Worm (Caenorhabditis elegans) whole organism, L1 larva: Measurements from ENCODE around the gene num-1.

Experiments
- C16A3.4 ChIP-seq: fragments of 150-350 bp; optimal IDR thresholded peaks from 2 replicates; lab custom pipeline; 2014; ENCODE audit warnings: missing biosample characterization, missing genetic modification characterization
- C34B4.2 ChIP-seq: sonication (generic microtip); optimal IDR thresholded peaks from 2 replicates; lab custom pipeline; 2017; ENCODE audit warnings: mild to moderate bottlenecking, missing genetic modification characterization, missing compliant biosample characterization
- Y116A8C.19 ChIP-seq: sonication (generic microtip); optimal IDR thresholded peaks from 2 replicates; lab custom pipeline; 2016; ENCODE audit warnings: missing compliant biosample characterization, missing genetic modification characterization, borderline replicate concordance
- aly-2 ChIP-seq: fragments of 150-350 bp; optimal IDR thresholded peaks from 2 replicates; lab custom pipeline; 2014; ENCODE audit warnings: missing biosample characterization, missing genetic modification characterization
- ama-1 ChIP-seq: fragments of 150-350 bp; optimal IDR thresholded peaks from 2 replicates; lab custom pipeline; 2014
- ceh-8 ChIP-seq: fragments of 200-800 bp; sonication (Bioruptor generic); optimal IDR thresholded peaks from 2 replicates; lab custom pipeline; 2018; ENCODE audit warnings: mild to moderate bottlenecking, missing genetic modification characterization, moderate library complexity, missing compliant biosample characterization
- ceh-88 ChIP-seq: fragments of 200-800 bp; sonication (Bioruptor generic); IDR thresholded peaks from 2 replicates; pipeline ENCODE4 v1.3.6; 2022; ENCODE audit warnings: missing genetic modification characterization, missing compliant biosample characterization
- dsc-1 ChIP-seq: sonication (generic microtip); optimal IDR thresholded peaks from 2 replicates; lab custom pipeline; 2016; ENCODE audit warnings: mild to moderate bottlenecking, missing genetic modification characterization, missing compliant biosample characterization
- egl-27 ChIP-seq, 2 experiments: fragments of 150-350 bp in 1 of 2; sonication (generic microtip); optimal IDR thresholded peaks; 3 replicates each; lab custom pipeline; 2017 to 2018; ENCODE audit warnings: missing biosample characterization in 2 of 2, missing genetic modification characterization in 2 of 2, missing genetic modification reagents in 2 of 2
- elt-3 ChIP-seq, 6 experiments: fragments of 150-350 bp in 1 of 6; sonication (generic microtip); optimal IDR thresholded peaks; 2 replicates each; lab custom pipeline; 2017 to 2018; ENCODE audit warnings: missing biosample characterization in 6 of 6, missing genetic modification characterization in 6 of 6, inconsistent platforms in 1 of 6
- fkh-8 ChIP-seq: sonication (generic microtip); optimal IDR thresholded peaks from 2 replicates; lab custom pipeline; 2016; ENCODE audit warnings: mild to moderate bottlenecking, missing genetic modification characterization, missing compliant biosample characterization
- grh-1 ChIP-seq: fragments of 200-800 bp; sonication (Bioruptor generic); IDR thresholded peaks from 2 replicates; pipeline ENCODE4 v1.3.6; 2022; ENCODE audit warnings: missing genetic modification reagents, missing genetic modification characterization, missing compliant biosample characterization
- hpl-2 ChIP-seq: fragments of 150-350 bp; optimal IDR thresholded peaks from 2 replicates; lab custom pipeline; 2014; ENCODE audit warnings: missing biosample characterization, missing genetic modification reagents, missing genetic modification characterization
- irx-1 ChIP-seq: sonication (generic microtip); optimal IDR thresholded peaks from 2 replicates; lab custom pipeline; 2016; ENCODE audit warnings: missing genetic modification characterization, missing compliant biosample characterization
- lin-14 ChIP-seq: fragments of 200-800 bp; sonication (Bioruptor generic); optimal IDR thresholded peaks from 2 replicates; lab custom pipeline; 2018; ENCODE audit warnings: mild to moderate bottlenecking, missing genetic modification characterization, moderate library complexity, missing compliant biosample characterization
- lin-15B ChIP-seq: fragments of 150-350 bp; sonication (generic microtip); optimal IDR thresholded peaks from 3 replicates; lab custom pipeline; 2014; ENCODE audit warnings: missing biosample characterization, missing genetic modification characterization
- lin-35 ChIP-seq, 2 experiments: fragments of 150-350 bp; optimal IDR thresholded peaks; 2 replicates each; lab custom pipeline; 2014; ENCODE audit warnings: missing biosample characterization in 2 of 2, missing genetic modification characterization in 2 of 2, missing genetic modification reagents in 2 of 2
- mab-9 ChIP-seq: fragments of 200-800 bp; sonication (Bioruptor generic); IDR thresholded peaks from 2 replicates; pipeline ENCODE4 v1.3.6; 2022; ENCODE audit warnings: missing genetic modification reagents, missing genetic modification characterization, missing compliant biosample characterization
- mef-2 ChIP-seq: fragments of 150-350 bp; optimal IDR thresholded peaks from 2 replicates; lab custom pipeline; 2014; ENCODE audit warnings: missing biosample characterization, missing genetic modification characterization
- nhr-11 ChIP-seq: fragments of 150-350 bp; optimal IDR thresholded peaks from 2 replicates; lab custom pipeline; 2014; ENCODE audit warnings: missing biosample characterization, missing genetic modification characterization
- nhr-12 ChIP-seq: sonication (generic microtip); optimal IDR thresholded peaks from 2 replicates; lab custom pipeline; 2017; ENCODE audit warnings: missing biosample characterization, missing genetic modification characterization
- nhr-19 ChIP-seq: fragments of 200-800 bp; sonication (Bioruptor generic); conservative IDR thresholded peaks from 2 replicates; pipeline ENCODE4 v1.3.6; 2022; ENCODE audit warnings: missing genetic modification characterization, missing compliant biosample characterization
- nhr-20 ChIP-seq: sonication (generic microtip); optimal IDR thresholded peaks from 2 replicates; lab custom pipeline; 2016; ENCODE audit warnings: mild to moderate bottlenecking, missing genetic modification characterization, missing compliant biosample characterization
- nhr-237 ChIP-seq: fragments of 150-350 bp; optimal IDR thresholded peaks from 2 replicates; lab custom pipeline; 2014; ENCODE audit warnings: missing biosample characterization, missing genetic modification characterization
- nhr-28 ChIP-seq: fragments of 150-350 bp; optimal IDR thresholded peaks from 2 replicates; lab custom pipeline; 2014; ENCODE audit warnings: missing biosample characterization, missing genetic modification characterization
- nhr-47 ChIP-seq: sonication (generic microtip); optimal IDR thresholded peaks from 2 replicates; lab custom pipeline; 2016; ENCODE audit warnings: mild to moderate bottlenecking, missing genetic modification characterization, moderate library complexity, missing compliant biosample characterization
- nhr-71 ChIP-seq: sonication (generic microtip); optimal IDR thresholded peaks from 2 replicates; lab custom pipeline; 2016; ENCODE audit warnings: mild to moderate bottlenecking, missing genetic modification characterization, moderate library complexity, missing compliant biosample characterization
- nhr-76 ChIP-seq: sonication (generic microtip); optimal IDR thresholded peaks from 2 replicates; lab custom pipeline; 2017; ENCODE audit warnings: missing biosample characterization, missing genetic modification characterization
- nhr-77 ChIP-seq: fragments of 150-350 bp; optimal IDR thresholded peaks from 2 replicates; lab custom pipeline; 2014; ENCODE audit warnings: missing biosample characterization, missing genetic modification characterization
- nhr-85 ChIP-seq: sonication (generic microtip); peaks from one replicate; lab custom pipeline; 2016; ENCODE audit warnings: missing genetic modification characterization, inconsistent platforms, missing compliant biosample characterization
- nhr-90 ChIP-seq: sonication (generic microtip); optimal IDR thresholded peaks from 2 replicates; lab custom pipeline; 2016; ENCODE audit warnings: mild to moderate bottlenecking, missing genetic modification characterization, missing compliant biosample characterization; ENCODE audit not compliant: poor library complexity
- pag-3 ChIP-seq: sonication (generic microtip); optimal IDR thresholded peaks from 2 replicates; lab custom pipeline; 2017; ENCODE audit warnings: missing genetic modification characterization, mild to moderate bottlenecking, missing compliant biosample characterization, antibody characterized with exemption, borderline replicate concordance; ENCODE audit not compliant: insufficient read depth
- pax-3 ChIP-seq: fragments of 200-800 bp; sonication (Bioruptor generic); optimal IDR thresholded peaks from 2 replicates; lab custom pipeline; 2018; ENCODE audit warnings: mild to moderate bottlenecking, missing genetic modification characterization, moderate library complexity, missing compliant biosample characterization
- rnt-1 ChIP-seq: sonication (generic microtip); optimal IDR thresholded peaks from 2 replicates; lab custom pipeline; 2016; ENCODE audit warnings: mild to moderate bottlenecking, missing genetic modification characterization, moderate library complexity, missing compliant biosample characterization
- skn-1 ChIP-seq: fragments of 150-350 bp; optimal IDR thresholded peaks from 2 replicates; lab custom pipeline; 2014; ENCODE audit warnings: missing biosample characterization, missing genetic modification characterization
- snu-23 ChIP-seq: sonication (generic microtip); optimal IDR thresholded peaks from 2 replicates; lab custom pipeline; 2016; ENCODE audit warnings: missing genetic modification characterization, missing compliant biosample characterization
- sox-4 ChIP-seq: sonication (generic microtip); optimal IDR thresholded peaks from 2 replicates; lab custom pipeline; 2016; ENCODE audit warnings: missing genetic modification characterization, missing compliant biosample characterization
- sptf-1 ChIP-seq: fragments of 150-350 bp; optimal IDR thresholded peaks from 2 replicates; lab custom pipeline; 2014; ENCODE audit warnings: missing biosample characterization, missing genetic modification characterization
- sup-37 ChIP-seq: fragments of 200-800 bp; sonication (Bioruptor generic); optimal IDR thresholded peaks from 2 replicates; lab custom pipeline; 2018; ENCODE audit warnings: mild to moderate bottlenecking, missing genetic modification characterization, missing compliant biosample characterization
- swsn-7 ChIP-seq: sonication (generic microtip); optimal IDR thresholded peaks from 2 replicates; lab custom pipeline; 2016; ENCODE audit warnings: missing genetic modification characterization, missing compliant biosample characterization
- unc-130 ChIP-seq: fragments of 150-350 bp; optimal IDR thresholded peaks from 2 replicates; lab custom pipeline; 2017; ENCODE audit warnings: missing biosample characterization, missing genetic modification characterization, inconsistent platforms
- unc-30 ChIP-seq: sonication (generic microtip); optimal IDR thresholded peaks from 2 replicates; lab custom pipeline; 2017; ENCODE audit warnings: missing biosample characterization, missing genetic modification characterization
- unc-62 ChIP-seq: fragments of 150-350 bp; optimal IDR thresholded peaks from 2 replicates; lab custom pipeline; 2014; ENCODE audit warnings: missing biosample characterization, missing genetic modification reagents, missing genetic modification characterization
- unc-86 ChIP-seq: sonication (generic microtip); optimal IDR thresholded peaks from 2 replicates; lab custom pipeline; 2016; ENCODE audit warnings: missing genetic modification characterization, missing compliant biosample characterization
- unc-98 ChIP-seq: fragments of 200-800 bp; sonication (Bioruptor generic); IDR thresholded peaks from 2 replicates; pipeline ENCODE4 v1.3.6; 2022; ENCODE audit warnings: missing genetic modification characterization, missing compliant biosample characterization
- vab-15 ChIP-seq: sonication (generic microtip); optimal IDR thresholded peaks from 2 replicates; lab custom pipeline; 2017; ENCODE audit warnings: missing genotype, mild to moderate bottlenecking, missing genetic modification characterization, missing compliant biosample characterization
- ztf-11 ChIP-seq, 2 experiments: sonication (generic microtip); optimal IDR thresholded peaks; 2 replicates each; lab custom pipeline; 2016 to 2017; ENCODE audit warnings: missing genetic modification characterization in 2 of 2, missing biosample characterization in 1 of 2, missing compliant biosample characterization in 1 of 2

Gene num-1

DNA sequence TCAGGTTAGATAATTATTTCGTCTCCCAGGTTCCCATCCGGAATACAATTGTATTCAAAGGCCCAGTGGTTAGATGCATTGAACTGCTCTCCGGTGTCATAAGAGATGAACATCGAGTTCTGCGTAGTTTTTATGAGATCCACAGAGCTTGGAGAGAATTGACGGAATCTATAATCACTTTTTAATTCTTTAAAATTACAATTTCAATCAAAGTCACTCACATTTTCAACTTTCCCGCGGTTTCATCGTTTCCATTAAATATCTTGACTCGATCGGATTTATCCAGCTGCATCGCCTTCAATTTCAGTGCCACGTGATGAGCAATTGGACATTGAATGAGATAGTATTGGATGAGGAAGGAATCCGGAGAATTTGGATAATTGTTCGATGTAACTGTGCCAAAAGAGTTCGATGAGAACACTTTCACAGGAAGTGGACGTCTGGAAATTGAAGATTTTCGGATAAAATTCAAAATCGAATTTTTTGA is 18.2 kb downstream of the num-1 start:
- TF ChIP-seq snu-23 (GFP tag; lab: Kevin White, UChicago) (peak; percentile 24), aly-2 (tag; lab: Kevin White, UChicago) (peak; percentile 87), nhr-71 (tag; lab: Kevin White, UChicago) (peak; percentile 28), nhr-20 (tag; lab: Kevin White, UChicago) (peak; percentile 9), nhr-47 (tag; lab: Kevin White, UChicago) (peak; percentile 33), vab-15 (tag; lab: Kevin White, UChicago) (no peak), nhr-85 (tag; lab: Kevin White, UChicago) (peak; percentile 23), swsn-7 (tag; lab: Kevin White, UChicago) (peak; percentile 8), ama-1 (lab: Kevin White, UChicago) (peak; percentile 91), Y116A8C.19 (tag; lab: Kevin White, UChicago) (no peak), dsc-1 (tag; lab: Kevin White, UChicago) (peak; percentile 16), nhr-237 (tag; lab: Kevin White, UChicago) (no peak)

DNA sequence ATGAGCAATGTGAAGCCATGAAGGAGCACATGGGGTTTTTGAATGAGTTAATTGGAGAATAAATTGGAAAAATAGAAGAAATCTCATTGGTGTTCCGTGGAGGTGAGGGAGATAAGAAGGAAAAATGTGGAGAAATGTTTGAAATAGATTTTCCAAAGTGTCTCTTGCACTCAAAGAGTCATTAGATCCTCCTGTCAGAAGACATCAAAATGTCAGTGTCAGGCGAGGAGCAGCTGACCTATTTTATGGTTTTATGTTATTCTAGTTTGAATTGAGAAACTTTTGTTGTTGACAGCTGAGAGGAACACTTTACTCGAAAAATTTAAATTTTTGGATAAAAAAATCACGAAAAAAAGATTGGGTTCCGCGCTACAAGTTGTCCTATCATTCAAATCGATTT is 21.0 kb downstream of the num-1 start, which contains the start of gene clec-264:
clec-264 (minus strand) TSS at position 122 of the 400 bp plus-strand sequence.
- TF ChIP-seq unc-130, result no peak
- peak; percentile 45 for TF ChIP-seq rnt-1

DNA sequence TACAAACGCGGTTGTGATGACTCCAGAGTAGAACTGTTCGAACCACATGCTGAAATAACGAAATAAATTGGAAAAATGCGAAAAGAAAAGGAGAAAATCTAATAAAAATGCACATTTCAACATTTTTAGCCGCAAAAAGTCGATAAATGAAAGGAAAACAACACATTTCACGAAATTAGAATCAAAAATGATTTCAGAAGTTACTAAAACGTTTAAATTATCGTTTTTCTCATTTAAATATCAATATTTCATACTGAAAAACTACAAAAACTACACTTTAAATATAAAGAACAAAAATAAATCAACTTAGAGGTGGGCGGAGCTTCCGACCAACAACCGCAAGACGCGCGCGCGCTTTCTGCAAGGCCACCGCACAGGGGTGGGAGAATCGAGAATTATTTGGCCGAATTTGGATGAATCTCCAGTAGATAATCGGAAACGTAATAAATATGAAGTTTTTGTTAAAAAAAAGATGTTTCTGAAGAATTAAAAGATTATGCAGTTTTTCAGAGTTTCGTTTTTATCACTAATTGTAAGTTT is 22.3 kb downstream of the num-1 start, which contains the start of gene ndua-1:
ndua-1 (minus strand) TSS at position 51 of the 540 bp plus-strand sequence.
- TF ChIP-seq nhr-76 (tag; lab: Kevin White, UChicago) (no peak), grh-1 (GFP tag; lab: Robert Waterston, UW) (no peak), C16A3.4 (tag; lab: Kevin White, UChicago) (no peak), vab-15 (tag; lab: Kevin White, UChicago) (no peak), pag-3 (tag; lab: Kevin White, UChicago) (no peak), nhr-77 (tag; lab: Kevin White, UChicago) (no peak), unc-98 (no peak), nhr-12 (no peak), unc-62 (no peak), fkh-8 (tag; lab: Kevin White, UChicago) (no peak), dsc-1 (tag; lab: Kevin White, UChicago) (peak; percentile 35), nhr-47 (tag; lab: Kevin White, UChicago) (peak; percentile 68), hpl-2 (GFP tag; lab: Kevin White, UChicago) (no peak), unc-30 (tag; lab: Kevin White, UChicago) (no peak), ceh-88 (GFP tag; lab: Robert Waterston, UW) (no peak), nhr-90 (peak; percentile 56), egl-27 (tag; optimal IDR thresholded peaks at IDR 0.05; lab: Kevin White, UChicago) (no peak), sup-37 (GFP tag; lab: Kevin White, UChicago) (no peak), pax-3 (tag; lab: Kevin White, UChicago) (no peak), skn-1 (peak; percentile 58), ztf-11 (tag; optimal IDR thresholded peaks at IDR 0.05; lab: Kevin White, UChicago) (peak in 1 of 2 experiments; percentile 17), nhr-19 (GFP tag; lab: Robert Waterston, UW) (no peak), C34B4.2 (tag; lab: Kevin White, UChicago) (no peak), irx-1 (tag; lab: Kevin White, UChicago) (no peak), mab-9 (no peak), sox-4 (tag; lab: Kevin White, UChicago) (peak; percentile 27), nhr-28 (tag; lab: Kevin White, UChicago) (no peak), unc-86 (peak; percentile 1), elt-3 (tag; optimal IDR thresholded peaks at IDR 0.05; lab: Kevin White, UChicago) (peak in 1 of 6 experiments; percentile 22), lin-15B (tag; lab: Kevin White, UChicago) (no peak), snu-23 (GFP tag; lab: Kevin White, UChicago) (peak; percentile 71), Y116A8C.19 (tag; lab: Kevin White, UChicago) (no peak), rnt-1 (peak; percentile 76), ceh-8 (no peak), nhr-11 (tag; lab: Kevin White, UChicago) (no peak), lin-14 (GFP tag; lab: Kevin White, UChicago) (no peak), lin-35 (GFP tag; optimal IDR thresholded peaks at IDR 0.05; lab: Kevin White, UChicago) (peak; percentile 6 to 43), sptf-1 (tag; lab: Kevin White, UChicago) (no peak), mef-2 (tag; lab: Kevin White, UChicago) (no peak)
